Fruit fly (Drosophila melanogaster) whole organism, embryonic: ENCODE data around the gene betaGlu.

Experiments
- Asciz ChIP-seq: fragments of 200-800 bp; sonication (Bioruptor generic); optimal IDR thresholded peaks from 2 replicates; lab custom pipeline; 2017; ENCODE audit warnings: missing biosample characterization, mild to moderate bottlenecking, missing genetic modification characterization, missing genetic modification reagents
- Atf6 ChIP-seq: fragments of 200-800 bp; sonication (Bioruptor generic); IDR thresholded peaks from 2 replicates; pipeline ENCODE4 v1.3.6; 2022; ENCODE audit warnings: missing biosample characterization, missing genetic modification characterization
- BtbVII ChIP-seq: fragments of 200-800 bp; sonication (Bioruptor generic); optimal IDR thresholded peaks from 3 replicates; lab custom pipeline; 2017; ENCODE audit warnings: missing biosample characterization, mild to moderate bottlenecking, missing genetic modification characterization
- CG10565 ChIP-seq: fragments of 200-800 bp; sonication (Bioruptor generic); optimal IDR thresholded peaks from 3 replicates; lab custom pipeline; 2016; ENCODE audit warnings: missing biosample characterization, mild to moderate bottlenecking, missing genetic modification characterization
- CG11247 ChIP-seq: fragments of 200-800 bp; sonication (Bioruptor generic); IDR thresholded peaks from 2 replicates; pipeline ENCODE4 v1.3.6; 2022; ENCODE audit warnings: missing biosample characterization, missing genetic modification characterization
- CG11560 ChIP-seq: fragments of 200-800 bp; sonication (Bioruptor generic); IDR thresholded peaks from 3 replicates; pipeline ENCODE4 v1.3.6; 2022; ENCODE audit warnings: missing biosample characterization, missing genetic modification characterization
- CG11696 ChIP-seq: fragments of 200-800 bp; sonication (Bioruptor generic); IDR thresholded peaks from 2 replicates; pipeline ENCODE4 v1.3.6; 2022; ENCODE audit warnings: missing biosample characterization, missing genetic modification characterization
- CG11723 ChIP-seq: fragments of 200-800 bp; sonication (Bioruptor generic); optimal IDR thresholded peaks from 2 replicates; lab custom pipeline; 2017; ENCODE audit warnings: missing biosample characterization, mild to moderate bottlenecking, missing genetic modification characterization
- CG1233 ChIP-seq: fragments of 200-800 bp; sonication (Bioruptor generic); optimal IDR thresholded peaks from 4 replicates; lab custom pipeline; 2018; ENCODE audit warnings: missing biosample characterization, mild to moderate bottlenecking, missing genetic modification characterization
- CG12769 ChIP-seq: fragments of 200-800 bp; sonication (Bioruptor generic); optimal IDR thresholded peaks from 2 replicates; lab custom pipeline; 2019; ENCODE audit warnings: missing biosample characterization, mild to moderate bottlenecking, missing genetic modification characterization, moderate library complexity
- CG17328 ChIP-seq: fragments of 200-800 bp; sonication (Bioruptor generic); IDR thresholded peaks from 2 replicates; pipeline ENCODE4 v1.3.6; 2022; ENCODE audit warnings: missing biosample characterization, missing genetic modification characterization
- CG18476 ChIP-seq: fragments of 200-800 bp; sonication (Bioruptor generic); optimal IDR thresholded peaks from 2 replicates; lab custom pipeline; 2016; ENCODE audit warnings: missing biosample characterization, mild to moderate bottlenecking, missing genetic modification characterization
- CG2116 ChIP-seq: fragments of 200-800 bp; sonication (Bioruptor generic); optimal IDR thresholded peaks from 3 replicates; lab custom pipeline; 2018; ENCODE audit warnings: missing biosample characterization, mild to moderate bottlenecking, missing genetic modification characterization
- CG2129 ChIP-seq: fragments of 200-800 bp; sonication (Bioruptor generic); IDR thresholded peaks from 2 replicates; pipeline ENCODE4 v1.3.6; 2022; ENCODE audit warnings: missing biosample characterization, missing genetic modification characterization; ENCODE audit not compliant: partially characterized antibody
- CG2202 ChIP-seq: fragments of 200-800 bp; sonication (Bioruptor generic); optimal IDR thresholded peaks from 2 replicates; lab custom pipeline; 2018; ENCODE audit warnings: missing biosample characterization, mild to moderate bottlenecking, missing genetic modification characterization
- CG3281 ChIP-seq: fragments of 200-800 bp; sonication (Bioruptor generic); optimal IDR thresholded peaks from 3 replicates; lab custom pipeline; 2017; ENCODE audit warnings: missing biosample characterization, mild to moderate bottlenecking, missing genetic modification characterization
- CG8478 ChIP-seq: fragments of >200 bp; optimal IDR thresholded peaks from 2 replicates; lab custom pipeline; 2018
- HmgD ChIP-seq: fragments of 200-800 bp; sonication (Bioruptor generic); optimal IDR thresholded peaks from 3 replicates; lab custom pipeline; 2016; ENCODE audit warnings: missing biosample characterization, missing genetic modification characterization
- Hr39 ChIP-seq: fragments of >200 bp; optimal IDR thresholded peaks from 2 replicates; lab custom pipeline; 2017
- NK7.1 ChIP-seq: fragments of 200-800 bp; sonication (Bioruptor generic); optimal IDR thresholded peaks from 3 replicates; lab custom pipeline; 2016; ENCODE audit warnings: missing biosample characterization, missing genetic modification characterization
- Pdp1 ChIP-seq, 2 experiments: fragments of 200-800 bp; sonication (Bioruptor generic); optimal IDR thresholded peaks; 3 replicates each; lab custom pipeline; 2016; ENCODE audit warnings: missing biosample characterization in 2 of 2, missing genetic modification characterization in 2 of 2, mild to moderate bottlenecking in 1 of 2, moderate library complexity in 1 of 2
- Side ChIP-seq: fragments of 200-800 bp; sonication (Bioruptor generic); optimal IDR thresholded peaks from 2 replicates; lab custom pipeline; 2016; ENCODE audit warnings: missing biosample characterization, missing genetic modification characterization
- Sry-β ChIP-seq: fragments of 200-800 bp; sonication (Bioruptor generic); optimal IDR thresholded peaks from 2 replicates; lab custom pipeline; 2018; ENCODE audit warnings: missing biosample characterization, mild to moderate bottlenecking, missing genetic modification characterization, moderate library complexity
- Sry-δ ChIP-seq: fragments of 200-800 bp; sonication (Bioruptor generic); optimal IDR thresholded peaks from 2 replicates; lab custom pipeline; 2016; ENCODE audit warnings: missing biosample characterization, missing genetic modification characterization
- Tbp ChIP-seq: fragments of >200 bp; optimal IDR thresholded peaks from 2 replicates; lab custom pipeline; 2018; ENCODE audit warnings: missing biosample characterization, missing genetic modification characterization
- Trl ChIP-seq, 3 experiments: fragments of >200 bp in 2 of 3; fragments of 200-800 bp in 1 of 3; sonication (Bioruptor generic) in 1 of 3; optimal IDR thresholded peaks; 2 replicates in 1 of 3; 3 replicates in 2 of 3; lab custom pipeline; 2016 to 2017; ENCODE audit warnings: missing biosample characterization in 1 of 3, missing genetic modification characterization in 1 of 3
- Vsx1 ChIP-seq: fragments of 200-800 bp; sonication (Bioruptor generic); optimal IDR thresholded peaks from 2 replicates; lab custom pipeline; 2017; ENCODE audit warnings: missing biosample characterization, mild to moderate bottlenecking, missing genetic modification characterization, missing genetic modification reagents
- al ChIP-seq: fragments of 200-800 bp; sonication (Bioruptor generic); IDR thresholded peaks from 2 replicates; pipeline ENCODE4 v1.3.6; 2022; ENCODE audit warnings: missing biosample characterization, missing genetic modification characterization
- ara ChIP-seq: fragments of 200-800 bp; sonication (Bioruptor generic); IDR thresholded peaks from 2 replicates; pipeline ENCODE4 v1.3.6; 2022; ENCODE audit warnings: missing biosample characterization, missing genetic modification characterization
- bowl ChIP-seq: fragments of 200-800 bp; sonication (Bioruptor generic); IDR thresholded peaks from 2 replicates; pipeline ENCODE4 v1.3.6; 2022; ENCODE audit warnings: missing biosample characterization, missing genetic modification characterization
- crp ChIP-seq, 2 experiments: fragments of 200-800 bp; sonication (Bioruptor generic); optimal IDR thresholded peaks; 2 replicates in 1 of 2; 3 replicates in 1 of 2; lab custom pipeline; 2017; ENCODE audit warnings: missing biosample characterization in 2 of 2, missing genetic modification characterization in 2 of 2, mild to moderate bottlenecking in 1 of 2, moderate library complexity in 1 of 2
- dan ChIP-seq: fragments of 200-800 bp; sonication (Bioruptor generic); IDR thresholded peaks from 2 replicates; pipeline ENCODE4 v1.3.6; 2022; ENCODE audit warnings: missing biosample characterization, missing genetic modification characterization
- dm ChIP-seq: fragments of 200-800 bp; sonication (Bioruptor generic); optimal IDR thresholded peaks from 3 replicates; lab custom pipeline; 2016; ENCODE audit warnings: missing biosample characterization, missing genetic modification characterization
- gem ChIP-seq: fragments of 200-800 bp; sonication (Bioruptor generic); optimal IDR thresholded peaks from 2 replicates; lab custom pipeline; 2019; ENCODE audit warnings: missing biosample characterization, mild to moderate bottlenecking, missing genetic modification characterization, moderate library complexity
- hth ChIP-seq: fragments of >200 bp; optimal IDR thresholded peaks from 2 replicates; lab custom pipeline; 2017; ENCODE audit warnings: inconsistent platforms
- kah ChIP-seq: fragments of 200-800 bp; sonication (Bioruptor generic); optimal IDR thresholded peaks from 2 replicates; lab custom pipeline; 2018; ENCODE audit warnings: missing biosample characterization, mild to moderate bottlenecking, missing genetic modification characterization
- lov ChIP-seq, 2 experiments: fragments of 200-800 bp in 1 of 2; fragments of >200 bp in 1 of 2; sonication (Bioruptor generic) in 1 of 2; IDR thresholded peaks in 1 of 2; optimal IDR thresholded peaks in 1 of 2; 2 replicates in 1 of 2; 3 replicates in 1 of 2; pipeline versions ENCODE4 v1.3.6 to Lab custom; 2017 to 2022; ENCODE audit warnings: missing biosample characterization in 1 of 2, missing genetic modification characterization in 1 of 2
- mam ChIP-seq: fragments of 200-800 bp; sonication (Bioruptor generic); optimal IDR thresholded peaks from 3 replicates; lab custom pipeline; 2016; ENCODE audit warnings: missing biosample characterization, missing genetic modification characterization
- mld ChIP-seq: fragments of 200-800 bp; sonication (Bioruptor generic); IDR thresholded peaks from 3 replicates; pipeline ENCODE4 v1.3.6; 2022; ENCODE audit warnings: missing biosample characterization, missing genetic modification characterization; ENCODE audit not compliant: partially characterized antibody
- odd ChIP-seq: fragments of 200-800 bp; sonication (Bioruptor generic); optimal IDR thresholded peaks from 2 replicates; lab custom pipeline; 2017; ENCODE audit warnings: missing biosample characterization, mild to moderate bottlenecking, missing genetic modification characterization
- onecut ChIP-seq: fragments of 200-800 bp; sonication (Bioruptor generic); IDR thresholded peaks from 2 replicates; pipeline ENCODE4 v1.3.6; 2022; ENCODE audit warnings: missing biosample characterization, missing genetic modification characterization
- otp ChIP-seq: fragments of 200-800 bp; sonication (Bioruptor generic); IDR thresholded peaks from 3 replicates; pipeline ENCODE4, ENCODE4 v1.3.6; 2022; ENCODE audit warnings: missing biosample characterization, missing genetic modification characterization
- repo ChIP-seq: fragments of 200-800 bp; sonication (Bioruptor generic); optimal IDR thresholded peaks from 2 replicates; lab custom pipeline; 2016; ENCODE audit warnings: missing biosample characterization, missing genetic modification characterization
- scrt ChIP-seq: fragments of 200-800 bp; sonication (Bioruptor generic); optimal IDR thresholded peaks from 2 replicates; lab custom pipeline; 2018; ENCODE audit warnings: missing biosample characterization, mild to moderate bottlenecking, missing genetic modification characterization, moderate library complexity
- seq ChIP-seq: fragments of 200-800 bp; sonication (Bioruptor generic); IDR thresholded peaks from 2 replicates; pipeline ENCODE4 v1.3.6; 2022; ENCODE audit warnings: missing biosample characterization, missing genetic modification characterization
- tap ChIP-seq: fragments of 200-800 bp; optimal IDR thresholded peaks from 3 replicates; lab custom pipeline; 2019; ENCODE audit warnings: missing biosample characterization, mild to moderate bottlenecking, missing genetic modification characterization, moderate library complexity
- ttk ChIP-seq: fragments of 200-800 bp; sonication (Bioruptor generic); IDR thresholded peaks from 2 replicates; pipeline ENCODE4 v2.1.2; 2022; ENCODE audit warnings: missing biosample characterization, missing genetic modification characterization
- unpg ChIP-seq: fragments of 200-800 bp; sonication (Bioruptor generic); optimal IDR thresholded peaks from 3 replicates; lab custom pipeline; 2018; ENCODE audit warnings: missing biosample characterization, mild to moderate bottlenecking, missing genetic modification characterization, moderate library complexity
- zf30C ChIP-seq: fragments of 200-800 bp; sonication (Bioruptor generic); optimal IDR thresholded peaks from 3 replicates; lab custom pipeline; 2018; ENCODE audit warnings: missing biosample characterization, mild to moderate bottlenecking, missing genetic modification characterization

betaGlu gene

DNA sequence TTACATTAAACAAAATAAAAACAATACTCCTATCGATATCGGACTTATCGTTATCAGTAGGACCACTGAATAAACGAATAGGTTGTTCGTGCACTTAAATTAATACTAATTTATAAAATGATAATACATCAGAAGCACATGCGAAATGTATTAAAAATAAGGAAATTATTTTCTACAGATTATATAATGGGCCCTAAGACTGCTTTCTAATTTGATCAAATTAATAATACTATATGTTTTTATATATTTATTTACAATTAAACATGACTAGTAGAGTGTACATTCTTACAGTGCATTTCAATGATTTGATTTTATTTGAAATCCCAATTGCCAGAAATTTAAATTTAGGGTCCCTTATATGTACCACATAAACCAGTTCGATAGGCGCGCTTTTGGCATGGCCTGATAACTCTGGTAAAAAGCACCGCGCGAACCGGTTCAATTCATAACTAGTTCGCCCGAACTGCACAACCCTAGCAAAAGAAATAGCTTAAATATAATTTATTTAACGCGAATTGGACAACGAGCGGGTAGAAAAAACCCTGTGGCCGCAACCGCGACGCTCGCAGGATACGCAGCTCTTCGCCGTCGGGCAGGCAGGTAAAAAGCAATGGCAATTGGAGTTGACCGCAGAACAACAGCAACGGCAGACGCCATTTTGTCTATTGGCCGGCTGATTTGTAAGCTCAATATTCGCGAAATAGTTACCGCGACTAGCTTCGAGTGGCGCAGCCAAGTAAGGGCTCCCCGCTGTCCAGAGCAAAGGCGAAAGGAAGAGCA is 5.1 kb upstream of the betaGlu start, which contains the start of the genes CG2126 and faf (continued):
- TF ChIP-seq BtbVII (GFP tag; lab: Kevin White, UChicago), result peak; percentile 51
- no peak for TF ChIP-seq Vsx1 (GFP tag; lab: Kevin White, UChicago)
- peak; percentile 54 for TF ChIP-seq CG11723 (GFP tag; lab: Kevin White, UChicago)
- no peak for TF ChIP-seq Tbp (GFP tag; lab: Kevin White, UChicago)
- no peak for TF ChIP-seq CG12769 (tag; lab: Kevin White, UChicago)
- peak; percentile 70 for TF ChIP-seq al
- peak; percentile 42 for TF ChIP-seq NK7.1 (GFP tag; lab: Kevin White, UChicago)
- TF ChIP-seq tap (tag; lab: Kevin White, UChicago), result no peak
- no peak for TF ChIP-seq lov (optimal IDR thresholded peaks at IDR 0.05; lab: Kevin White, UChicago)
- TF ChIP-seq lov (GFP tag; IDR thresholded peaks at IDR 0.05; lab: Robert Waterston, UW), result 0 out of 3 replicates have a peak, but pooled peaks have one; percentile 41
- TF ChIP-seq dm (GFP tag; lab: Kevin White, UChicago), result peak; percentile 11
- TF ChIP-seq CG11560 (tag; lab: Robert Waterston, UW), result 0 out of 3 replicates have a peak, but pooled peaks have one; percentile 34
- TF ChIP-seq ttk, result peak; percentile 88
- TF ChIP-seq otp (GFP tag; lab: Robert Waterston, UW), result 0 out of 3 replicates have a peak, but pooled peaks have one; percentile 44
- TF ChIP-seq hth, result no peak
- TF ChIP-seq gem (tag; lab: Kevin White, UChicago), result peak; percentile 91
- TF ChIP-seq mld (GFP tag; lab: Robert Waterston, UW), result no peak
- peak; percentile 40 for TF ChIP-seq CG18476 (GFP tag; lab: Kevin White, UChicago)
- TF ChIP-seq Sry-δ, result peak; percentile 40
- no peak for TF ChIP-seq dan (GFP tag; lab: Robert Waterston, UW)
- TF ChIP-seq seq (GFP tag; lab: Robert Waterston, UW), result peak; percentile 58
- TF ChIP-seq Side (GFP tag; lab: Kevin White, UChicago), result peak; percentile 31
- no peak for TF ChIP-seq HmgD (GFP tag; lab: Kevin White, UChicago)
- TF ChIP-seq CG8478 (lab: Kevin White, UChicago), result no peak
- TF ChIP-seq Sry-β, result no peak
- peak; percentile 51 for TF ChIP-seq CG11696
- peak; percentile 64 for TF ChIP-seq onecut (GFP tag; lab: Robert Waterston, UW)
- no peak for TF ChIP-seq Asciz (GFP tag; lab: Kevin White, UChicago)
- peak; percentile 17 for TF ChIP-seq repo (GFP tag; lab: Kevin White, UChicago)
- 0 out of 2 replicates have a peak, but pooled peaks have one; percentile 32 for TF ChIP-seq bowl (GFP tag; lab: Robert Waterston, UW)
- peak; percentile 49 for TF ChIP-seq CG2202 (tag; lab: Kevin White, UChicago)
- peak in 1 of 2 experiments; percentile 41 for TF ChIP-seq crp (GFP tag; optimal IDR thresholded peaks at IDR 0.05; lab: Kevin White, UChicago)
- peak; percentile 73 for TF ChIP-seq CG11247 (GFP tag; lab: Robert Waterston, UW)
- peak; percentile 53 for TF ChIP-seq scrt (GFP tag; lab: Kevin White, UChicago)
- peak; percentile 74 for TF ChIP-seq mam
- no peak for TF ChIP-seq CG10565 (GFP tag; lab: Kevin White, UChicago)
- peak; percentile 40; the same call in 1 of the 2 replicates for TF ChIP-seq Atf6
- TF ChIP-seq odd, result peak; percentile 35
- peak; percentile 45 for TF ChIP-seq zf30C (GFP tag; lab: Kevin White, UChicago)
- TF ChIP-seq Hr39 (lab: Kevin White, UChicago), result no peak
- TF ChIP-seq unpg (GFP tag; lab: Kevin White, UChicago), result peak; percentile 82
- peak; percentile 24 for TF ChIP-seq kah (GFP tag; lab: Kevin White, UChicago)
- peak; percentile 16; the same call in 1 of the 2 replicates for TF ChIP-seq CG2129 (GFP tag; lab: Robert Waterston, UW)
- peak; percentile 54 to 68 for TF ChIP-seq Pdp1 (GFP tag; optimal IDR thresholded peaks at IDR 0.05; lab: Kevin White, UChicago)
- peak; percentile 71 for TF ChIP-seq CG1233 (GFP tag; lab: Kevin White, UChicago)
- TF ChIP-seq CG3281 (GFP tag; lab: Kevin White, UChicago), result peak; percentile 77
- TF ChIP-seq ara (GFP tag; lab: Robert Waterston, UW), result peak; percentile 62; the same call in 1 of the 2 replicates
- peak; percentile 76 for TF ChIP-seq CG17328
- TF ChIP-seq Trl (optimal IDR thresholded peaks at IDR 0.05; lab: Kevin White, UChicago), result no peak
- TF ChIP-seq Trl (GFP tag; optimal IDR thresholded peaks at IDR 0.05; lab: Kevin White, UChicago), result peak; percentile 49
- peak; percentile 75 for TF ChIP-seq CG2116 (GFP tag; lab: Kevin White, UChicago)
